Worm (Caenorhabditis elegans): ENCODE results near the gene nasp-2.

DNA sequence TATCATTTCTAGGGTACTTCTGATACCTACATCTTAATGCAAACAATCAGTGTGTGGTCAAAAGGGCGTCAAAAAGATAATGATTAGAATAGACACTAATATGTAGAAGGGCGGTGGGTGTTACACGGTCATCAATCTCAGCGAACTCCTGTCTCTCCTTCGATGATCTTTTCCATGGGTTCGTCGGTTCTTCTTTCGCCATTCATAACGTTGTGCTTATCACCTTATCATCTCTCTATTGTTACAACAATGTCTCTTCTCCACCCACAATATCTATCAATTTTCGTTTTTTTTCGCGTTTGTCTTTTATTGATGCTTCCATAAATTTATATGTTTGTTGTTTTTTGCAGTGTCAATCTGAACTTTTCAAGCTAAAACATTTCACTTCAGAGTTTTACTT, 10.6 kb downstream of the nasp-2 start, which contains the start of gene ceh-79:
- TF ChIP-seq Y5F2A.4 (GFP tag; optimal IDR thresholded peaks at IDR 0.05): no peak
- no peak for TF ChIP-seq egl-27 (tag; optimal IDR thresholded peaks at IDR 0.05)
- no peak for TF ChIP-seq cey-2 (tag; optimal IDR thresholded peaks at IDR 0.05; ENCODE audit: borderline replicate concordance, insufficient read depth)
- TF ChIP-seq F49E8.2 (tag; optimal IDR thresholded peaks at IDR 0.05; ENCODE audit: borderline replicate concordance): no peak
- no peak for TF ChIP-seq nhr-237 (tag; optimal IDR thresholded peaks at IDR 0.05)
- TF ChIP-seq T26A8.4 (GFP tag; IDR thresholded peaks at IDR 0.05): no peak
- no peak for TF ChIP-seq ama-1 (optimal IDR thresholded peaks at IDR 0.05)
- no peak for TF ChIP-seq mep-1 (tag; optimal IDR thresholded peaks at IDR 0.05)
- TF ChIP-seq unc-62 (GFP tag; optimal IDR thresholded peaks at IDR 0.05 in 1 of 2): no peak
- TF ChIP-seq unc-62 (tag; optimal IDR thresholded peaks at IDR 0.05): no peak
- no peak for TF ChIP-seq nhr-25 (tag; optimal IDR thresholded peaks at IDR 0.05; ENCODE audit: borderline replicate concordance, insufficient read depth)
- peak; percentile 3 for TF ChIP-seq dve-1 (tag; optimal IDR thresholded peaks at IDR 0.05; ENCODE audit: insufficient read depth)
- TF ChIP-seq zag-1 (tag; optimal IDR thresholded peaks at IDR 0.05): no peak
- no peak for TF ChIP-seq jun-1 (tag; optimal IDR thresholded peaks at IDR 0.05)

Data from whole organism, L4 larva.